Worm (Caenorhabditis elegans): ENCODE measurements around the gene sru-28.

ce11 chrV:1536979-1537378 is 30.9 kb downstream of the sru-28 start, which contains the start of gene K02H11.9:
- TF ChIP-seq C38D4.7 (GFP tag; optimal IDR thresholded peaks at IDR 0.05): no peak
- no peak for TF ChIP-seq ets-4 (tag; optimal IDR thresholded peaks at IDR 0.05)
- TF ChIP-seq dve-1 (tag; optimal IDR thresholded peaks at IDR 0.05): no peak
- TF ChIP-seq ceh-14 (tag; optimal IDR thresholded peaks at IDR 0.05): no peak
- TF ChIP-seq fkh-10 (GFP tag; optimal IDR thresholded peaks at IDR 0.05): no peak
